Worm (Caenorhabditis elegans): Measurements from ENCODE around the gene C50E10.1.

DNA sequence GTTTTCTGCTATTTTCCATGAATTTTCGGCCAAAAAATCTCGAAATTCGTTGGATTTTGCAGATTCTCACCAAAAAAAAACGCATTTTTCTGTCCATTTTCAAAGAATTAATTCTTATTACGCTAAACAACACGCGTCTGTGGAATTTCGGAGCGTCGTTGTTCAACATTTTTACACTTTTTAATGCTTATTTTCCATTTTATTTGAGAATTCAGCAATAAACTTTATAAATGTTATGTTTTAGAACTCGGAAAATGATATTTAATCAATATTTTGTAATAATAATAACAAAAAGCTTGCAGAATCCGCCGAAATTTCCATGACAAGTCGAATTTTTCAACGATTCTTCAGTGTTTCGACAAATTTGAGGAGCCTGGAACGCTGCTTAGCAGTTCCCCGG, 21.9 kb downstream of the C50E10.1 start, which contains the start of gene ife-5:
- TF ChIP-seq nhr-12 (tag; optimal IDR thresholded peaks at IDR 0.05), result no peak
- TF ChIP-seq unc-62 (GFP tag; optimal IDR thresholded peaks at IDR 0.05), result no peak
- TF ChIP-seq egl-27 (tag; optimal IDR thresholded peaks at IDR 0.05), result no peak
- no peak for TF ChIP-seq unc-55 (GFP tag; optimal IDR thresholded peaks at IDR 0.05)
- no peak for TF ChIP-seq nhr-237 (tag; optimal IDR thresholded peaks at IDR 0.05)
- no peak for TF ChIP-seq nhr-6 (tag; optimal IDR thresholded peaks at IDR 0.05)
- no peak for TF ChIP-seq ama-1 (optimal IDR thresholded peaks at IDR 0.05)
- no peak for TF ChIP-seq zag-1 (tag; optimal IDR thresholded peaks at IDR 0.05)
- no peak for TF ChIP-seq ceh-16 (tag; optimal IDR thresholded peaks at IDR 0.05)
- no peak for TF ChIP-seq lin-39 (tag; optimal IDR thresholded peaks at IDR 0.05)
- no peak for TF ChIP-seq elt-3 (tag; optimal IDR thresholded peaks at IDR 0.05)
- no peak for TF ChIP-seq blmp-1 (tag; optimal IDR thresholded peaks at IDR 0.05; ENCODE audit: insufficient read depth)

All from whole organism, L2 larva.